Worm (Caenorhabditis elegans) whole organism, young adult: ENCODE data around the gene clec-141.
A peak's percentile ranks its signal among the peaks of the same experiment; 100 is the strongest.

Experiments
- B0019.2 ChIP-seq: fragments of 200-800 bp; sonication (Bioruptor generic); conservative IDR thresholded peaks from 2 replicates; pipeline ENCODE4 v1.3.6; 2022; ENCODE audit warnings: missing genetic modification reagents, missing genetic modification characterization, missing compliant biosample characterization
- B0261.1 ChIP-seq: sonication (generic microtip); optimal IDR thresholded peaks from 2 replicates; lab custom pipeline; 2016; ENCODE audit warnings: mild to moderate bottlenecking, missing genetic modification characterization, moderate library complexity, missing compliant biosample characterization
- C06A6.2 ChIP-seq: fragments of 200-800 bp; sonication (Bioruptor generic); conservative IDR thresholded peaks from 2 replicates; pipeline ENCODE4 v1.3.6; 2022; ENCODE audit warnings: missing genetic modification characterization, missing compliant biosample characterization
- C17E4.6 ChIP-seq: fragments of 200-800 bp; sonication (Bioruptor generic); IDR thresholded peaks from 2 replicates; pipeline ENCODE4 v1.3.6; 2022; ENCODE audit warnings: missing genetic modification reagents, missing genetic modification characterization, missing compliant biosample characterization
- F10E7.11 ChIP-seq: sonication (generic microtip); optimal IDR thresholded peaks from 2 replicates; lab custom pipeline; 2017; ENCODE audit warnings: mild to moderate bottlenecking, missing genetic modification characterization, moderate library complexity, missing compliant biosample characterization
- F22D6.2 ChIP-seq: sonication (generic microtip); optimal IDR thresholded peaks from 2 replicates; lab custom pipeline; 2016; ENCODE audit warnings: mild to moderate bottlenecking, missing genetic modification characterization, missing compliant biosample characterization
- F52B5.7 ChIP-seq: sonication (generic microtip); optimal IDR thresholded peaks from 2 replicates; lab custom pipeline; 2016; ENCODE audit warnings: mild to moderate bottlenecking, missing genetic modification characterization, missing compliant biosample characterization
- F57C9.4 ChIP-seq: sonication (generic microtip); optimal IDR thresholded peaks from 2 replicates; lab custom pipeline; 2017; ENCODE audit warnings: mild to moderate bottlenecking, missing genetic modification characterization, missing compliant biosample characterization
- T07F8.4 ChIP-seq: sonication (generic microtip); optimal IDR thresholded peaks from 2 replicates; lab custom pipeline; 2016; ENCODE audit warnings: mild to moderate bottlenecking, missing genetic modification characterization, moderate library complexity, missing compliant biosample characterization
- Y56A3A.18 ChIP-seq: fragments of 200-800 bp; sonication (Bioruptor generic); IDR thresholded peaks from 2 replicates; pipeline ENCODE4 v1.3.6; 2022; ENCODE audit warnings: missing genetic modification reagents, missing genetic modification characterization, missing compliant biosample characterization
- ZK185.1 ChIP-seq: sonication (generic microtip); optimal IDR thresholded peaks from 2 replicates; lab custom pipeline; 2016; ENCODE audit warnings: mild to moderate bottlenecking, missing genetic modification characterization, missing compliant biosample characterization; ENCODE audit not compliant: poor library complexity, severe bottlenecking
- aptf-2 ChIP-seq: fragments of 200-800 bp; sonication (Bioruptor generic); conservative IDR thresholded peaks from 2 replicates; pipeline ENCODE4 v1.3.6; 2022; ENCODE audit warnings: missing genetic modification reagents, missing genetic modification characterization, missing compliant biosample characterization
- aptf-3 ChIP-seq: fragments of 200-800 bp; sonication (Bioruptor generic); IDR thresholded peaks from 2 replicates; pipeline ENCODE4 v1.3.6; 2022; ENCODE audit warnings: missing genetic modification characterization, missing compliant biosample characterization
- atf-7 ChIP-seq: sonication (generic microtip); optimal IDR thresholded peaks from 2 replicates; lab custom pipeline; 2017; ENCODE audit warnings: mild to moderate bottlenecking, missing genetic modification characterization, missing compliant biosample characterization
- attf-5 ChIP-seq: fragments of 200-800 bp; sonication (Bioruptor generic); optimal IDR thresholded peaks from 2 replicates; lab custom pipeline; 2018; ENCODE audit warnings: mild to moderate bottlenecking, missing genetic modification characterization, missing compliant biosample characterization
- attf-6 ChIP-seq: fragments of 200-800 bp; sonication (Bioruptor generic); IDR thresholded peaks from 2 replicates; pipeline ENCODE4 v1.3.6; 2022; ENCODE audit warnings: missing genetic modification reagents, missing genetic modification characterization, missing compliant biosample characterization
- bed-1 ChIP-seq: fragments of 200-800 bp; sonication (Bioruptor generic); IDR thresholded peaks from 2 replicates; pipeline ENCODE4 v1.3.6; 2022; ENCODE audit warnings: missing genetic modification reagents, missing genetic modification characterization, missing compliant biosample characterization
- ceh-27 ChIP-seq: fragments of 200-800 bp; sonication (Bioruptor generic); optimal IDR thresholded peaks from 2 replicates; lab custom pipeline; 2018; ENCODE audit warnings: mild to moderate bottlenecking, missing genetic modification characterization, moderate library complexity, missing compliant biosample characterization
- ceh-91 ChIP-seq: fragments of 200-800 bp; sonication (Bioruptor generic); IDR thresholded peaks from 2 replicates; pipeline ENCODE4 v1.3.6; 2022; ENCODE audit warnings: missing genetic modification reagents, missing genetic modification characterization, missing compliant biosample characterization
- dpl-1 ChIP-seq: fragments of 150-350 bp; optimal IDR thresholded peaks from 2 replicates; lab custom pipeline; 2014; ENCODE audit warnings: missing biosample characterization, missing genetic modification reagents, missing genetic modification characterization
- ets-4 ChIP-seq: fragments of 200-800 bp; sonication (Bioruptor generic); optimal IDR thresholded peaks from 2 replicates; lab custom pipeline; 2018; ENCODE audit warnings: mild to moderate bottlenecking, missing genetic modification characterization, missing compliant biosample characterization
- him-1 ChIP-seq: sonication (generic microtip); optimal IDR thresholded peaks from 2 replicates; lab custom pipeline; 2016; ENCODE audit warnings: missing genotype, missing genetic modification reagents, missing genetic modification characterization, missing compliant biosample characterization
- hlh-12 ChIP-seq: sonication (generic microtip); optimal IDR thresholded peaks from 2 replicates; lab custom pipeline; 2016; ENCODE audit warnings: missing genetic modification characterization, missing compliant biosample characterization
- hlh-26 ChIP-seq: fragments of 200-800 bp; sonication (Bioruptor generic); conservative IDR thresholded peaks from 2 replicates; pipeline ENCODE4 v1.3.6; 2022; ENCODE audit warnings: missing genetic modification reagents, missing genetic modification characterization, missing compliant biosample characterization
- hsf-1 ChIP-seq: fragments of 200-800 bp; sonication (Bioruptor generic); IDR thresholded peaks from 2 replicates; pipeline ENCODE4 v1.3.6; 2022; ENCODE audit warnings: missing genetic modification reagents, missing genetic modification characterization, missing compliant biosample characterization
- lag-1 ChIP-seq: fragments of 200-800 bp; sonication (Bioruptor generic); IDR thresholded peaks from 2 replicates; pipeline ENCODE4 v1.3.6; 2022; ENCODE audit warnings: missing genetic modification reagents, missing genetic modification characterization, missing compliant biosample characterization
- let-607 ChIP-seq, 2 experiments: fragments of 200-800 bp in 1 of 2; sonication (Bioruptor generic) in 1 of 2; sonication (generic microtip) in 1 of 2; optimal IDR thresholded peaks; 2 replicates each; lab custom pipeline; 2016 to 2018; ENCODE audit warnings: mild to moderate bottlenecking in 2 of 2, missing compliant biosample characterization in 2 of 2, missing genetic modification characterization in 2 of 2, moderate library complexity in 2 of 2, missing genotype in 1 of 2
- lin-26 ChIP-seq: fragments of 200-800 bp; sonication (Bioruptor generic); IDR thresholded peaks from 2 replicates; pipeline ENCODE4 v1.3.6; 2022; ENCODE audit warnings: missing genetic modification reagents, missing genetic modification characterization, missing compliant biosample characterization
- lin-40 ChIP-seq: sonication (generic microtip); optimal IDR thresholded peaks from 2 replicates; lab custom pipeline; 2016; ENCODE audit warnings: missing genetic modification characterization, mild to moderate bottlenecking, missing compliant biosample characterization, missing genotype, missing genetic modification reagents
- madf-3 ChIP-seq: fragments of 200-800 bp; sonication (Bioruptor generic); IDR thresholded peaks from 2 replicates; pipeline ENCODE4 v1.3.6; 2022; ENCODE audit warnings: missing genetic modification reagents, missing genetic modification characterization, missing compliant biosample characterization
- madf-8 ChIP-seq: fragments of 200-800 bp; sonication (Bioruptor generic); conservative IDR thresholded peaks from 2 replicates; pipeline ENCODE4 v1.3.6; 2022; ENCODE audit warnings: missing genetic modification reagents, missing genetic modification characterization, missing compliant biosample characterization
- nfya-2 ChIP-seq: fragments of 200-800 bp; sonication (Bioruptor generic); IDR thresholded peaks from 2 replicates; pipeline ENCODE4 v1.3.6; 2022; ENCODE audit warnings: missing genetic modification reagents, missing genetic modification characterization, missing compliant biosample characterization
- nfyb-1 ChIP-seq: fragments of 200-800 bp; sonication (Bioruptor generic); IDR thresholded peaks from 2 replicates; pipeline ENCODE4 v1.3.6; 2022; ENCODE audit warnings: missing genetic modification reagents, missing genetic modification characterization, missing compliant biosample characterization
- nhr-27 ChIP-seq: fragments of 200-800 bp; sonication (Bioruptor generic); optimal IDR thresholded peaks from 2 replicates; lab custom pipeline; 2018; ENCODE audit warnings: mild to moderate bottlenecking, missing genetic modification characterization, moderate library complexity, missing compliant biosample characterization
- nhr-80 ChIP-seq: sonication (generic microtip); optimal IDR thresholded peaks from 2 replicates; lab custom pipeline; 2016; ENCODE audit warnings: missing genetic modification characterization, missing compliant biosample characterization
- nhr-90 ChIP-seq: sonication (generic microtip); optimal IDR thresholded peaks from 2 replicates; lab custom pipeline; 2016; ENCODE audit warnings: missing genotype, mild to moderate bottlenecking, missing genetic modification characterization, missing compliant biosample characterization
- pha-4 ChIP-seq: fragments of 150-350 bp; sonication (generic microtip); optimal IDR thresholded peaks from 2 replicates; lab custom pipeline; 2014; ENCODE audit warnings: missing biosample characterization, missing genetic modification reagents, missing genetic modification characterization
- repo-1 ChIP-seq: sonication (generic microtip); optimal IDR thresholded peaks from 2 replicates; lab custom pipeline; 2017; ENCODE audit warnings: mild to moderate bottlenecking, missing genetic modification characterization, missing compliant biosample characterization
- unc-62 ChIP-seq: fragments of 150-350 bp; optimal IDR thresholded peaks from 2 replicates; lab custom pipeline; 2014; ENCODE audit warnings: missing biosample characterization, missing genetic modification reagents, missing genetic modification characterization
- xnd-1 ChIP-seq: sonication (generic microtip); optimal IDR thresholded peaks from 2 replicates; lab custom pipeline; 2016; ENCODE audit warnings: missing genotype, missing genetic modification reagents, missing genetic modification characterization, missing compliant biosample characterization
- zim-3 ChIP-seq: sonication (generic microtip); optimal IDR thresholded peaks from 2 replicates; lab custom pipeline; 2017; ENCODE audit warnings: mild to moderate bottlenecking, missing genetic modification characterization, moderate library complexity, missing compliant biosample characterization

Gene clec-141

DNA sequence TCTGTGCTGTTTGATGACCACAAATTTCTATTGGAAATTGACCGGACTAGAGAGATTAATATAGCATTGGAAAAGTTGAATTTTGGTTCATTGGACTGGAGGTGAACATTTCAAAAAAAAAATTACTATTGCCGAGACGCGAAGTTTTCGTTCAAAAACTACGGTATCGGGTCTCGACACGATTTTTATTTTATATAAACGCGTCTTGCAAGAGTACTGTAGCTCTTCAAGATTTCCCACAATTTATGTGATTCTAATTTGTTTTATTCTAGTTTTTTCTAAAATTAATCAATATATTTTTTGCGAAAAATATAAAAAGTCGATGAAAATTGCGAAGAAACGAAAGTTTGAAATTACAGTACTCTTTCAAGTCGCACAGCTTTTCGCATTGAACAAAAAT lies 36.8 kb downstream of the clec-141 start, which contains the start of gene F09E5.12:
F09E5.12 (minus strand) TSS at position 101 of the 400 bp plus-strand sequence.
- TF ChIP-seq nhr-90 (no peak), unc-62 (no peak), ceh-27 (GFP tag; lab: Kevin White, UChicago) (no peak)

DNA sequence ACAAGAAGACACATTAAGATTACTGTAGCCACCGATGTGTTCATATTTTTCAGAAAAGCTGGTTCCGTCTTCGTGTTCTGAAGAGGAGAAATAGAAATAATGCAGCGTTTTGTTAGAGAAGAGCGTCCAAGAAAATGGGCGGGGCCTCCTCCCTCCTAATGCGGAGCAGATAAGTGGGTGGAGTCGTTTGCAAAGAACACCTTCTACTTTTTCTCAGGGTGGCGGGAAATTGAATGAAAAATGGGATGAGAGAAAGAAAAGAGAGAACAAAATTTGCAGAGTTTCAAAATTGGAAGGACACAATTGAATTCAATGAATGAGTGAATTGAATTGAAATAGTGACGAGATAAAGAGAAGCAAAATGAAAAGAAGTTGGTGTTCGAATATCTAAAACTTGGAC lies 41.8 kb downstream of the clec-141 start, which contains the start of gene F09E5.16:
F09E5.16 (minus strand) TSS at position 101 of the 400 bp plus-strand sequence.
- TF ChIP-seq T07F8.4 (tag; lab: Kevin White, UChicago) = no peak
- no peak for TF ChIP-seq hsf-1 (GFP tag; lab: Robert Waterston, UW)
- TF ChIP-seq let-607 (tag; optimal IDR thresholded peaks at IDR 0.05; lab: Kevin White, UChicago) = no peak
- no peak for TF ChIP-seq aptf-3 (GFP tag; lab: Robert Waterston, UW)
- no peak for TF ChIP-seq C06A6.2 (GFP tag; lab: Robert Waterston, UW)
- no peak for TF ChIP-seq repo-1 (tag; lab: Kevin White, UChicago)
- TF ChIP-seq atf-7 (tag; lab: Kevin White, UChicago) = no peak
- no peak for TF ChIP-seq dpl-1 (GFP tag; lab: Kevin White, UChicago)
- TF ChIP-seq bed-1 (GFP tag; lab: Robert Waterston, UW) = no peak
- no peak for TF ChIP-seq F57C9.4 (tag; lab: Kevin White, UChicago)
- TF ChIP-seq zim-3 (tag; lab: Kevin White, UChicago) = no peak
- no peak for TF ChIP-seq F22D6.2
- TF ChIP-seq ZK185.1 (tag; lab: Kevin White, UChicago) = no peak

DNA sequence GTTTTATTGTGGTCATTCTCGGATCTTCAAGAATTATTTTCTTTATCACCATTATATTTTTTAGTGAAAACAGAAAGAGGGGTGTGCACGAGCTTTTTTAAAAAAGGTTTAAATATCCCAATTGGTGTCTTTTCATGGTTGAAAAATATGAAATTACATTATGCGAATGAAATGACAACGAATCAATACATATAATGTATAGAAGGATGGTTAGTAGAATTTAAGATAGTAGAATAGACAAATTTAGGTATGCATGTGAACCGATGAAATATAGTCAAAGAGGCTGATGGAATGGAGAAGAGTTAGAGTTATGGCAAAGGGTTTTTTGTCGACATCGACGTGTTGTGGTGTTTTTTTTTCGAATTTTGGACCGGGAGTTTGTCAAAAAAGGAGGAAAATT lies 42.9 kb downstream of the clec-141 start:
- TF ChIP-seq pha-4 (no peak), dpl-1 (GFP tag; lab: Kevin White, UChicago) (no peak), F52B5.7 (tag; lab: Kevin White, UChicago) (no peak), hlh-12 (tag; lab: Kevin White, UChicago) (no peak), him-1 (tag; lab: Kevin White, UChicago) (no peak), aptf-3 (GFP tag; lab: Robert Waterston, UW) (no peak), F10E7.11 (tag; lab: Kevin White, UChicago) (no peak), nfya-2 (GFP tag; lab: Robert Waterston, UW) (no peak), madf-8 (no peak), Y56A3A.18 (GFP tag; lab: Robert Waterston, UW) (no peak), hlh-26 (GFP tag; lab: Robert Waterston, UW) (no peak)
- TF ChIP-seq, all 124 proteins: peak for 0

DNA sequence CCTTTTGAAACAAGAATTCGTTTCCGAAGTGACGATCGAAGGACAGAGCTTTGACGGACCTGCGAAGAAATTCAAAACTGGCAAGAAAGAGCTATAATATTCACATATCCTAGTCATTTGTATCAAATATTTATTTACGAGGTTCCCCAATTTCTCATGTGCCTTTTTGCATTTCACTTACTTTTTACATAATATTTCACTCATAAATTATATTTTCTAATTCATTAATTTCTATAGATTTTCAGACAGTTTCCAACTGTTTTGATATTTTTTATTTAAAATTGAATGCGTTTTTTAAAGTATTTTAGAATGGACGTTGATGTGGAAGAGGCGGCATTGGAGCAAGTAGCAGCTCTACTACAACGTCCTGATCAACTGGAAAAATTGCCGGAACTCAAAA lies 48.2 kb downstream of the clec-141 start, which contains the start of gene sec-6:
sec-6 (plus strand) TSS at position 301 of the 400 bp plus-strand sequence.
- TF ChIP-seq nhr-27 = no peak

DNA sequence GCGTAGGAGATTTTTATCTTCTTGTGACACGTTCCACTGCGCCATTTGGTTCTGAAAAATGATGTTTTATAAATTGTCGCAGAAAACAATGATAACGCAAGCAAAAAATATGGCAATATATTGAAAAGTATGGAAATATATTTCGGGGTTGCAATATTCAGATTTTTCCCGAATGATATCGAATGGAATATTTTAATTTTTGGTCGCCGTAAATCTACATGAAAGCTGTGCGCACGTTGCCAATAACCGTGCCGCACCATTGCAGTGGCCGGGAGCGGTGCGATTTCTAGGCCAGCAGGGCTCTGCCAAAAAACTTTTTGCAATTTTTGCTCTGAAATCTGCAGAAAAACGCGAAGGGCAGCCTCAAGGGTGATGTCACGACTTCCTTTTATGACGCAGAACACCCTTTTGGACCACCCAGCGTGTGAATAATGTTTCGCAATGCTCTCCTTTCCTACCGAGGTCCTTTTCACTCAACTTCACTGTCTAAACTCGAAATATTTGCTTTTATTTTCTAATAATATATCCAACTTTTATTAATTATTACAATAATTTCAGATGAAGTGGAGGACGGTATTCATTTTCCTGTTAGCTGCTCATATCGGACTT lies 49.2 kb downstream of the clec-141 start, which contains the start of the genes F09E5.11 and bmy-1:
F09E5.11 (minus strand) TSS at position 51 of the 609 bp plus-strand sequence.
bmy-1 (plus strand) TSS at position 559 of the 609 bp plus-strand sequence.
- peak; percentile 97 for TF ChIP-seq attf-5
- TF ChIP-seq nhr-90 = no peak
- peak; percentile 83 for TF ChIP-seq aptf-2 (GFP tag; lab: Robert Waterston, UW)
- TF ChIP-seq bed-1 (GFP tag; lab: Robert Waterston, UW) = 0 out of 2 replicates have a peak, but pooled peaks have one; percentile 73
- TF ChIP-seq lin-40 (tag; lab: Kevin White, UChicago) = peak; percentile 65
- TF ChIP-seq F52B5.7 (tag; lab: Kevin White, UChicago) = peak; percentile 49
- peak; percentile 26 for TF ChIP-seq B0261.1 (tag; lab: Kevin White, UChicago)
- TF ChIP-seq ets-4 (GFP tag; lab: Kevin White, UChicago) = peak; percentile 65
- TF ChIP-seq madf-3 (GFP tag; lab: Robert Waterston, UW) = peak; percentile 87; the same call in 1 of the 2 replicates
- TF ChIP-seq xnd-1 (tag; lab: Kevin White, UChicago) = no peak
- TF ChIP-seq attf-6 = no peak
- peak; percentile 80 for TF ChIP-seq nfyb-1
- TF ChIP-seq unc-62 = no peak
- peak; percentile 67 for TF ChIP-seq nhr-80 (tag; lab: Kevin White, UChicago)
- TF ChIP-seq lag-1 (GFP tag; lab: Robert Waterston, UW) = no peak
- TF ChIP-seq C17E4.6 (GFP tag; lab: Robert Waterston, UW) = 0 out of 2 replicates have a peak, but pooled peaks have one; percentile 30
- TF ChIP-seq B0019.2 (GFP tag; lab: Robert Waterston, UW) = peak; percentile 77; the same call in 1 of the 2 replicates
- TF ChIP-seq lin-26 (GFP tag; lab: Robert Waterston, UW) = 0 out of 2 replicates have a peak, but pooled peaks have one; percentile 34
- TF ChIP-seq ceh-91 (GFP tag; lab: Robert Waterston, UW) = peak; percentile 68
